Fruit fly (Drosophila melanogaster): ENCODE measurements around the gene Sfp24Bc.

DNA sequence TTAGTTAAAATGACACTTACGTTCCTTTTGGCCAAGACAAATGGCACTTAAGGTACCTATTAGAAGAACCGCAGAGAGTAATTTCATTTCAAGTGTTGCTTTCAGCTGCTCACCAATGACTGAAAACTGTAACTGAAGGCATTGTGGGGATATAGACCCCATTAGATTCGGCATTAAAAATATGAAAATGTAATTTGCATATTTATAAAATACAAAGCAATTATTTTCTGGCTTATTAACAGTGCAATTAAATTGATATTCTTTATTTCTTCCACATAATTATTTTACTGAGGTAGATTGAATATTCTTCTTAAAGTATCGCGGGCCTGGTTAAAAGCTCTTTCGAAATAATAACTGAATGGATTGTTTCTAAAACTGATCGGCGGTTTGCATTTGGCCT is 1.3 kb downstream of the Sfp24Bc start, which contains the start of gene Sfp24Bd:
- TF ChIP-seq cic (GFP tag; optimal IDR thresholded peaks at IDR 0.05): no peak
- TF ChIP-seq bab1 (GFP tag; optimal IDR thresholded peaks at IDR 0.05): no peak
- no peak for TF ChIP-seq CG12768 (GFP tag; optimal IDR thresholded peaks at IDR 0.05)
- no peak for TF ChIP-seq CG11617 (GFP tag; optimal IDR thresholded peaks at IDR 0.05)

All from whole organism, adult.